Fruit fly (Drosophila melanogaster): Measurements from ENCODE around the gene snRNP-U1-70K.

The snRNP-U1-70K gene

DNA sequence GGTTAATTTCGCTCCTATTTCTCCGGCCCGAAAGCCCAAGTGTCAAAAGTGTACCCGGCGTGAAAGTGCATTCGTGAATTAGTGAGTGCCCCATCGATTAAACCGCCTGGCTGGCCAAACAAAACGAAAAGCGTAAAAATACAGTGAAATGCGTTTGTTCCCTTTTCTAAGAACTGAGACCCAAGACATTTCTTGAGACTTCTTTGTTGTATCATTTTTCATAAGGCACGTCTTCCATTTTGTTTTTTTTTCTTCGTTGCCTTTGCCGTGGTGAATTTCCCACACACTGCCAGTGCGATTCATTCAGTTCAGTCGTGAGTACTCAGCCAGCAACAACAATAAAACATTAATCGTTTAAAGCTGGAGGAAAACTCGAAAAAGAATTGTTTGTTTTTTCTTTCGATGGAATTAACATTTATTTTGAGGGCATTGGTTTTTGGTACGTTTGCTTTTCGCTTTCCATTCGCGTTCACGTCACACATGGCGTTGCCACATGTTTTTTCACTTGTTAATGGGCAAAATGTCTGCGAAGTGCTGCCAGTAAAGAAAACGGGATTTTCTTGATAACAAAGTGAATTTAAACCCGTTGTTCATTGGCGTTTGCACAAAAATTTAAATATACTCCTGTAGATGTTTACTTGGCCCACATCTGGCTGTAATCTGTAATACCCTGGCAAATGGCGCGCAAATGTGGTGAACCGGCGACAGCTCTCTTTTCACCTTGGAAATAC is 50.0 kb downstream of the snRNP-U1-70K start (continued):
- TF ChIP-seq Mes4 (GFP tag; optimal IDR thresholded peaks at IDR 0.05): no peak
- TF ChIP-seq CG3065 (GFP tag; optimal IDR thresholded peaks at IDR 0.05): no peak
- TF ChIP-seq run (tag; optimal IDR thresholded peaks at IDR 0.05): no peak
- TF ChIP-seq D19A (tag; optimal IDR thresholded peaks at IDR 0.05): peak; percentile 22
- TF ChIP-seq CG33213 (GFP tag; optimal IDR thresholded peaks at IDR 0.05): no peak
- no peak for TF ChIP-seq btn (GFP tag; optimal IDR thresholded peaks at IDR 0.05)
- TF ChIP-seq wor (GFP tag; IDR thresholded peaks at IDR 0.05): no peak
- TF ChIP-seq crp (GFP tag; optimal IDR thresholded peaks at IDR 0.05): no peak
- TF ChIP-seq fd102C (GFP tag; optimal IDR thresholded peaks at IDR 0.05): no peak
- TF ChIP-seq GATAe (GFP tag; conservative IDR thresholded peaks at IDR 0.05): no peak
- no peak for TF ChIP-seq CG3163 (GFP tag; optimal IDR thresholded peaks at IDR 0.05)
- TF ChIP-seq CG18764 (GFP tag; optimal IDR thresholded peaks at IDR 0.05): no peak
- TF ChIP-seq Mrtf (GFP tag; IDR thresholded peaks at IDR 0.05): no peak
- no peak for TF ChIP-seq B-H2 (GFP tag; optimal IDR thresholded peaks at IDR 0.05)
- peak; percentile 14 for TF ChIP-seq tap (tag; optimal IDR thresholded peaks at IDR 0.05)
- TF ChIP-seq dan (GFP tag; IDR thresholded peaks at IDR 0.05): no peak
- TF ChIP-seq Med (GFP tag): peak; percentile 67
- TF ChIP-seq CG31388 (GFP tag; optimal IDR thresholded peaks at IDR 0.05): no peak
- TF ChIP-seq lola (GFP tag; optimal IDR thresholded peaks at IDR 0.05): no peak
- TF ChIP-seq ash1 (GFP tag; optimal IDR thresholded peaks at IDR 0.05): no peak
- no peak for TF ChIP-seq Dip3 (GFP tag; optimal IDR thresholded peaks at IDR 0.05)

DNA sequence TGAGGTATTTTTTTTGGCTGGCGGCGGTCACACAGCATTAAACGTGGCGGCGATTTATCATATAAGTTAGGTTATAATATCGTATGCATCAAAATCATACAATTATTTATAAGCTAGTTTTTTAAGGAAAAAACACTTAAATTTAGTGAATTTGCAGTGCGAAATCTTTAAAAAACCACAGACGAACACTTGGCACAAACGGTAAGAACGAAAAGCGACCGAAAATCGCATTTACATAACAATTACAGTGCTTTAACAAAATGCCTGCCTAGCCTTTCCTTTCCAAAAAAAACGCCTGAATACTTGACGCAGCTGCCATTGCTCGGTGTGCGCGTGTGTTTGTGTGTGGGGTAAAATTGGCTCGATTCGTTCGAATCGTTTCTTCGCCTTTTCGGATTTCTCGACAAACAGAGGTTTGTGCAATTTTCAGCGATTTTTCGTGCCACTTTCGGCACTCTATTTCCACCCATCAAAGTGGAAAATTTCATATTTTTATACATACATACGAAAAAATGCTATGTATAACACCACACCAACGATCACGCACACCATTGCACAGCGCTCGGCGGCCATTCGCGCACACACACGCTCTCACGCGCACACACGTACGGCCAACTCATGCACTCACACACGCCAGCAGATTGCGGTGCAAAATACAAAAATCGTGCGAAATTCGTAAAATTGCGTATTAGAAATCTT is 50.7 kb downstream of the snRNP-U1-70K start, which contains the start of gene Hrb27C:
Hrb27C (plus strand) TSS at position 44 of the 699 bp plus-strand sequence.
- TF ChIP-seq crc (GFP tag; optimal IDR thresholded peaks at IDR 0.05) (no peak), wek (GFP tag; optimal IDR thresholded peaks at IDR 0.05) (no peak), rib (GFP tag; IDR thresholded peaks at IDR 0.05) (peak; percentile 81), MESR4 (GFP tag; optimal IDR thresholded peaks at IDR 0.05) (peak; percentile 68), fd96Cb (tag; optimal IDR thresholded peaks at IDR 0.05) (no peak), CG15479 (GFP tag; optimal IDR thresholded peaks at IDR 0.05) (peak; percentile 96), CG13624 (GFP tag; optimal IDR thresholded peaks at IDR 0.05) (peak; percentile 54), chinmo (GFP tag; IDR thresholded peaks at IDR 0.05; ENCODE audit: partially characterized antibody) (0 out of 4 replicates have a peak, but pooled peaks have one; percentile 60), gt (GFP tag; IDR thresholded peaks at IDR 0.05) (no peak), Deaf1 (tag; optimal IDR thresholded peaks at IDR 0.05) (peak; percentile 91), Med (GFP tag) (peak; percentile 68), Hr39 (optimal IDR thresholded peaks at IDR 0.05) (peak; percentile 50), CG17568 (GFP tag; optimal IDR thresholded peaks at IDR 0.05) (peak; percentile 11), Nf-YC (tag; optimal IDR thresholded peaks at IDR 0.05) (peak; percentile 43), nmo (GFP tag; optimal IDR thresholded peaks at IDR 0.05) (no peak), Dbx (GFP tag; IDR thresholded peaks at IDR 0.05) (peak; percentile 50; the same call in 1 of the 3 replicates), Pdp1 (GFP tag; optimal IDR thresholded peaks at IDR 0.05) (peak in 1 of 2 experiments; percentile 86), sd (tag; optimal IDR thresholded peaks at IDR 0.05) (peak; percentile 58), Dek (tag; optimal IDR thresholded peaks at IDR 0.05) (no peak), zen2 (GFP tag; IDR thresholded peaks at IDR 0.05; ENCODE audit: partially characterized antibody) (no peak), Nf-YB (GFP tag; optimal IDR thresholded peaks at IDR 0.05) (peak; percentile 16), CG6683 (GFP tag; optimal IDR thresholded peaks at IDR 0.05) (no peak), Dip3 (GFP tag; optimal IDR thresholded peaks at IDR 0.05) (no peak), chm (GFP tag; IDR thresholded peaks at IDR 0.05) (peak; percentile 66), bbx (GFP tag; IDR thresholded peaks at IDR 0.05; ENCODE audit: partially characterized antibody) (peak; percentile 53; the same call in 1 of the 2 replicates), bigmax (GFP tag; optimal IDR thresholded peaks at IDR 0.05) (peak; percentile 96), CG17385 (GFP tag; optimal IDR thresholded peaks at IDR 0.05) (peak; percentile 1), CG2712 (tag; optimal IDR thresholded peaks at IDR 0.05) (no peak), CG32767 (GFP tag; IDR thresholded peaks at IDR 0.05) (peak; percentile 91)
